Worm (Caenorhabditis elegans): Measurements from ENCODE around the gene T08A9.13.

Gene T08A9.13

ce11 chrX:7289565-7289964, 32.7 kb downstream of the T08A9.13 start:
- TF ChIP-seq B0310.2 (tag; optimal IDR thresholded peaks at IDR 0.05): no peak
- no peak for TF ChIP-seq flt-1 (GFP tag; IDR thresholded peaks at IDR 0.05)
- no peak for TF ChIP-seq ets-7 (tag; optimal IDR thresholded peaks at IDR 0.05)
- no peak for TF ChIP-seq ceh-36 (tag; optimal IDR thresholded peaks at IDR 0.05)
- TF ChIP-seq scrt-1 (GFP tag; IDR thresholded peaks at IDR 0.05): no peak
- TF ChIP-seq hmbx-1 (tag; optimal IDR thresholded peaks at IDR 0.05): no peak
- no peak for TF ChIP-seq ama-1 (optimal IDR thresholded peaks at IDR 0.05)
- no peak for TF ChIP-seq sea-1 (GFP tag; conservative IDR thresholded peaks at IDR 0.05)
- TF ChIP-seq tbx-37 (GFP tag; conservative IDR thresholded peaks at IDR 0.05): no peak
- no peak for TF ChIP-seq tbx-11 (GFP tag; IDR thresholded peaks at IDR 0.05)
- no peak for TF ChIP-seq tra-4 (tag; optimal IDR thresholded peaks at IDR 0.05)
- TF ChIP-seq hnd-1 (tag; optimal IDR thresholded peaks at IDR 0.05): no peak
- TF ChIP-seq pes-1 (GFP tag; IDR thresholded peaks at IDR 0.05): no peak
- TF ChIP-seq F13C5.2 (tag; optimal IDR thresholded peaks at IDR 0.05): no peak
- no peak for TF ChIP-seq ceh-13 (GFP tag; optimal IDR thresholded peaks at IDR 0.05)
- TF ChIP-seq aly-1 (tag; optimal IDR thresholded peaks at IDR 0.05): no peak
- no peak for TF ChIP-seq hmg-4 (GFP tag; optimal IDR thresholded peaks at IDR 0.05)

ce11 chrX:7284724-7285184, 37.5 kb downstream of the T08A9.13 start:
- TF ChIP-seq hmbx-1 (tag; optimal IDR thresholded peaks at IDR 0.05) (no peak), hmg-4 (GFP tag; optimal IDR thresholded peaks at IDR 0.05) (no peak), flt-1 (GFP tag; IDR thresholded peaks at IDR 0.05) (no peak), pes-1 (GFP tag; IDR thresholded peaks at IDR 0.05) (no peak), sea-1 (GFP tag; conservative IDR thresholded peaks at IDR 0.05) (no peak), ceh-36 (tag; optimal IDR thresholded peaks at IDR 0.05) (no peak), ets-7 (tag; optimal IDR thresholded peaks at IDR 0.05) (no peak), B0310.2 (tag; optimal IDR thresholded peaks at IDR 0.05) (no peak), tbx-11 (GFP tag; IDR thresholded peaks at IDR 0.05) (no peak), scrt-1 (GFP tag; IDR thresholded peaks at IDR 0.05) (no peak), tbx-37 (GFP tag; conservative IDR thresholded peaks at IDR 0.05) (no peak), tra-4 (tag; optimal IDR thresholded peaks at IDR 0.05) (no peak), ama-1 (optimal IDR thresholded peaks at IDR 0.05) (no peak), aly-1 (tag; optimal IDR thresholded peaks at IDR 0.05) (no peak), ceh-13 (GFP tag; optimal IDR thresholded peaks at IDR 0.05) (no peak), hnd-1 (tag; optimal IDR thresholded peaks at IDR 0.05) (no peak), F13C5.2 (tag; optimal IDR thresholded peaks at IDR 0.05) (no peak)

ce11 chrX:7283136-7283535, 39.1 kb downstream of the T08A9.13 start:
- no peak for TF ChIP-seq tbx-11 (GFP tag; IDR thresholded peaks at IDR 0.05)
- no peak for TF ChIP-seq sea-1 (GFP tag; conservative IDR thresholded peaks at IDR 0.05)
- TF ChIP-seq F13C5.2 (tag; optimal IDR thresholded peaks at IDR 0.05): no peak
- no peak for TF ChIP-seq scrt-1 (GFP tag; IDR thresholded peaks at IDR 0.05)
- no peak for TF ChIP-seq tbx-37 (GFP tag; conservative IDR thresholded peaks at IDR 0.05)
- no peak for TF ChIP-seq tra-4 (tag; optimal IDR thresholded peaks at IDR 0.05)
- TF ChIP-seq ceh-36 (tag; optimal IDR thresholded peaks at IDR 0.05): no peak
- TF ChIP-seq hmbx-1 (tag; optimal IDR thresholded peaks at IDR 0.05): no peak
- TF ChIP-seq hmg-4 (GFP tag; optimal IDR thresholded peaks at IDR 0.05): no peak
- TF ChIP-seq B0310.2 (tag; optimal IDR thresholded peaks at IDR 0.05): no peak
- no peak for TF ChIP-seq ama-1 (optimal IDR thresholded peaks at IDR 0.05)
- TF ChIP-seq hnd-1 (tag; optimal IDR thresholded peaks at IDR 0.05): no peak

ce11 chrX:7281347-7281746, 40.9 kb downstream of the T08A9.13 start:
- TF ChIP-seq hmg-4 (GFP tag; optimal IDR thresholded peaks at IDR 0.05) (peak; percentile 17), F13C5.2 (tag; optimal IDR thresholded peaks at IDR 0.05) (no peak), tbx-37 (GFP tag; conservative IDR thresholded peaks at IDR 0.05) (no peak)

ce11 chrX:7279671-7280389, 42.4 kb downstream of the T08A9.13 start, which contains the start of gene unc-10:
unc-10 (minus strand) TSS chrX:7280322.
- TF ChIP-seq hmg-4 (GFP tag; optimal IDR thresholded peaks at IDR 0.05) (no peak), hmbx-1 (tag; optimal IDR thresholded peaks at IDR 0.05) (no peak), B0310.2 (tag; optimal IDR thresholded peaks at IDR 0.05) (no peak), sea-1 (GFP tag; conservative IDR thresholded peaks at IDR 0.05) (no peak), ets-7 (tag; optimal IDR thresholded peaks at IDR 0.05) (no peak), tbx-11 (GFP tag; IDR thresholded peaks at IDR 0.05) (no peak), tbx-37 (GFP tag; conservative IDR thresholded peaks at IDR 0.05) (no peak), flt-1 (GFP tag; IDR thresholded peaks at IDR 0.05) (no peak), tra-4 (tag; optimal IDR thresholded peaks at IDR 0.05) (no peak), ama-1 (optimal IDR thresholded peaks at IDR 0.05) (no peak), ceh-36 (tag; optimal IDR thresholded peaks at IDR 0.05) (no peak), ceh-13 (GFP tag; optimal IDR thresholded peaks at IDR 0.05) (no peak), pes-1 (GFP tag; IDR thresholded peaks at IDR 0.05) (no peak), scrt-1 (GFP tag; IDR thresholded peaks at IDR 0.05) (no peak), aly-1 (tag; optimal IDR thresholded peaks at IDR 0.05) (no peak), hnd-1 (tag; optimal IDR thresholded peaks at IDR 0.05) (no peak), F13C5.2 (tag; optimal IDR thresholded peaks at IDR 0.05) (no peak)

ce11 chrX:7278095-7278494, 44.1 kb downstream of the T08A9.13 start:
- TF ChIP-seq ama-1 (optimal IDR thresholded peaks at IDR 0.05) (no peak), hmbx-1 (tag; optimal IDR thresholded peaks at IDR 0.05) (no peak), ceh-13 (GFP tag; optimal IDR thresholded peaks at IDR 0.05) (no peak), tbx-37 (GFP tag; conservative IDR thresholded peaks at IDR 0.05) (no peak), flt-1 (GFP tag; IDR thresholded peaks at IDR 0.05) (no peak), hnd-1 (tag; optimal IDR thresholded peaks at IDR 0.05) (no peak)

- TF ChIP-seq ceh-13 (GFP tag; optimal IDR thresholded peaks at IDR 0.05): no peak
- no peak for TF ChIP-seq tbx-11 (GFP tag; IDR thresholded peaks at IDR 0.05)
- no peak for TF ChIP-seq aly-1 (tag; optimal IDR thresholded peaks at IDR 0.05)
- TF ChIP-seq B0310.2 (tag; optimal IDR thresholded peaks at IDR 0.05): no peak
- no peak for TF ChIP-seq scrt-1 (GFP tag; IDR thresholded peaks at IDR 0.05)
- TF ChIP-seq hmg-4 (GFP tag; optimal IDR thresholded peaks at IDR 0.05): no peak
- no peak for TF ChIP-seq ets-7 (tag; optimal IDR thresholded peaks at IDR 0.05)
- no peak for TF ChIP-seq ama-1 (optimal IDR thresholded peaks at IDR 0.05)
- no peak for TF ChIP-seq tra-4 (tag; optimal IDR thresholded peaks at IDR 0.05)
These were observed 50.3 kb downstream of the T08A9.13 start, which contains the start of gene F46H5.11 for ce11 chrX:7271968-7272367. F46H5.11 (minus strand) TSS chrX:7272068.
